Worm (Caenorhabditis elegans) whole organism, L1 larva: Measurements from ENCODE around the gene col-83.

Source experiments
- C04F5.9 ChIP-seq: sonication (generic microtip); optimal IDR thresholded peaks from 2 replicates; lab custom pipeline; 2016; ENCODE audit warnings: missing genetic modification characterization, missing compliant biosample characterization
- C16A3.4 ChIP-seq: fragments of 150-350 bp; optimal IDR thresholded peaks from 2 replicates; lab custom pipeline; 2014; ENCODE audit warnings: missing biosample characterization, missing genetic modification characterization
- Y116A8C.19 ChIP-seq: sonication (generic microtip); optimal IDR thresholded peaks from 2 replicates; lab custom pipeline; 2016; ENCODE audit warnings: missing compliant biosample characterization, missing genetic modification characterization, borderline replicate concordance
- aha-1 ChIP-seq: fragments of 150-350 bp; optimal IDR thresholded peaks from 2 replicates; lab custom pipeline; 2014; ENCODE audit warnings: missing biosample characterization, missing genetic modification characterization
- aly-2 ChIP-seq: fragments of 150-350 bp; optimal IDR thresholded peaks from 2 replicates; lab custom pipeline; 2014; ENCODE audit warnings: missing biosample characterization, missing genetic modification characterization
- ama-1 ChIP-seq: fragments of 150-350 bp; optimal IDR thresholded peaks from 2 replicates; lab custom pipeline; 2014
- ceh-63 ChIP-seq: fragments of 200-800 bp; sonication (Bioruptor generic); optimal IDR thresholded peaks from 2 replicates; lab custom pipeline; 2018; ENCODE audit warnings: mild to moderate bottlenecking, missing genetic modification characterization, missing compliant biosample characterization
- ceh-88 ChIP-seq: fragments of 200-800 bp; sonication (Bioruptor generic); IDR thresholded peaks from 2 replicates; pipeline ENCODE4 v1.3.6; 2022; ENCODE audit warnings: missing genetic modification characterization, missing compliant biosample characterization
- ceh-90 ChIP-seq: sonication (generic microtip); optimal IDR thresholded peaks from 2 replicates; lab custom pipeline; 2016; ENCODE audit warnings: missing genetic modification characterization, missing compliant biosample characterization
- dsc-1 ChIP-seq: sonication (generic microtip); optimal IDR thresholded peaks from 2 replicates; lab custom pipeline; 2016; ENCODE audit warnings: mild to moderate bottlenecking, missing genetic modification characterization, missing compliant biosample characterization
- efl-1 ChIP-seq, 4 experiments: fragments of 150-350 bp; optimal IDR thresholded peaks in 3 of 4; peaks in 1 of 4; 1 replicate in 1 of 4; 2 replicates in 3 of 4; lab custom pipeline; 2014; ENCODE audit warnings: missing biosample characterization in 2 of 4, missing genetic modification characterization in 2 of 4, missing genetic modification reagents in 2 of 4
- egl-13 ChIP-seq: sonication (generic microtip); optimal IDR thresholded peaks from 2 replicates; lab custom pipeline; 2016; ENCODE audit warnings: missing genotype, missing genetic modification reagents, missing genetic modification characterization, missing compliant biosample characterization
- egl-27 ChIP-seq, 2 experiments: fragments of 150-350 bp in 1 of 2; sonication (generic microtip); optimal IDR thresholded peaks; 3 replicates each; lab custom pipeline; 2017 to 2018; ENCODE audit warnings: missing biosample characterization in 2 of 2, missing genetic modification characterization in 2 of 2, missing genetic modification reagents in 2 of 2
- elt-3 ChIP-seq, 6 experiments: fragments of 150-350 bp in 1 of 6; sonication (generic microtip); optimal IDR thresholded peaks; 2 replicates each; lab custom pipeline; 2017 to 2018; ENCODE audit warnings: missing biosample characterization in 6 of 6, missing genetic modification characterization in 6 of 6, inconsistent platforms in 1 of 6
- ets-5 ChIP-seq: fragments of 200-800 bp; sonication (Bioruptor generic); IDR thresholded peaks from 2 replicates; pipeline ENCODE4 v1.3.6; 2022; ENCODE audit warnings: missing genetic modification characterization, missing compliant biosample characterization
- fkh-4 ChIP-seq: sonication (generic microtip); optimal IDR thresholded peaks from 2 replicates; lab custom pipeline; 2016; ENCODE audit warnings: missing compliant biosample characterization, missing genetic modification characterization, borderline replicate concordance
- fkh-8 ChIP-seq: sonication (generic microtip); optimal IDR thresholded peaks from 2 replicates; lab custom pipeline; 2016; ENCODE audit warnings: mild to moderate bottlenecking, missing genetic modification characterization, missing compliant biosample characterization
- fos-1 ChIP-seq: fragments of 150-350 bp; optimal IDR thresholded peaks from 2 replicates; lab custom pipeline; 2014; ENCODE audit warnings: missing biosample characterization, missing genetic modification characterization
- hlh-17 ChIP-seq: fragments of 200-800 bp; sonication (Bioruptor generic); optimal IDR thresholded peaks from 2 replicates; lab custom pipeline; 2018; ENCODE audit warnings: missing genetic modification characterization, mild to moderate bottlenecking, missing compliant biosample characterization, moderate library complexity, borderline replicate concordance
- irx-1 ChIP-seq: sonication (generic microtip); optimal IDR thresholded peaks from 2 replicates; lab custom pipeline; 2016; ENCODE audit warnings: missing genetic modification characterization, missing compliant biosample characterization
- isw-1 ChIP-seq: fragments of 200-800 bp; sonication (Bioruptor generic); IDR thresholded peaks from 2 replicates; pipeline ENCODE4 v1.3.6; 2022; ENCODE audit warnings: missing genetic modification characterization, missing compliant biosample characterization
- jun-1 ChIP-seq: fragments of 150-350 bp; optimal IDR thresholded peaks from 2 replicates; lab custom pipeline; 2014; ENCODE audit warnings: missing biosample characterization, missing genetic modification reagents, missing genetic modification characterization
- lin-15B ChIP-seq: fragments of 150-350 bp; sonication (generic microtip); optimal IDR thresholded peaks from 3 replicates; lab custom pipeline; 2014; ENCODE audit warnings: missing biosample characterization, missing genetic modification characterization
- lin-39 ChIP-seq: fragments of 150-350 bp; optimal IDR thresholded peaks from 2 replicates; lab custom pipeline; 2014; ENCODE audit warnings: missing biosample characterization, missing genetic modification reagents, missing genetic modification characterization
- lir-3 ChIP-seq: sonication (generic microtip); optimal IDR thresholded peaks from 2 replicates; lab custom pipeline; 2016; ENCODE audit warnings: mild to moderate bottlenecking, missing genetic modification characterization, moderate library complexity, missing compliant biosample characterization; ENCODE audit not compliant: poor library complexity
- mab-9 ChIP-seq: fragments of 200-800 bp; sonication (Bioruptor generic); IDR thresholded peaks from 2 replicates; pipeline ENCODE4 v1.3.6; 2022; ENCODE audit warnings: missing genetic modification reagents, missing genetic modification characterization, missing compliant biosample characterization
- mdl-1 ChIP-seq, 2 experiments: fragments of 150-350 bp; optimal IDR thresholded peaks; 2 replicates each; lab custom pipeline; 2014 to 2017; ENCODE audit warnings: missing biosample characterization in 2 of 2, missing genetic modification characterization in 2 of 2, inconsistent platforms in 1 of 2
- nhr-11 ChIP-seq: fragments of 150-350 bp; optimal IDR thresholded peaks from 2 replicates; lab custom pipeline; 2014; ENCODE audit warnings: missing biosample characterization, missing genetic modification characterization
- nhr-12 ChIP-seq: sonication (generic microtip); optimal IDR thresholded peaks from 2 replicates; lab custom pipeline; 2017; ENCODE audit warnings: missing biosample characterization, missing genetic modification characterization
- nhr-20 ChIP-seq: sonication (generic microtip); optimal IDR thresholded peaks from 2 replicates; lab custom pipeline; 2016; ENCODE audit warnings: mild to moderate bottlenecking, missing genetic modification characterization, missing compliant biosample characterization
- nhr-28 ChIP-seq: fragments of 150-350 bp; optimal IDR thresholded peaks from 2 replicates; lab custom pipeline; 2014; ENCODE audit warnings: missing biosample characterization, missing genetic modification characterization
- nhr-47 ChIP-seq: sonication (generic microtip); optimal IDR thresholded peaks from 2 replicates; lab custom pipeline; 2016; ENCODE audit warnings: mild to moderate bottlenecking, missing genetic modification characterization, moderate library complexity, missing compliant biosample characterization
- nhr-77 ChIP-seq: fragments of 150-350 bp; optimal IDR thresholded peaks from 2 replicates; lab custom pipeline; 2014; ENCODE audit warnings: missing biosample characterization, missing genetic modification characterization
- nhr-85 ChIP-seq: sonication (generic microtip); peaks from one replicate; lab custom pipeline; 2016; ENCODE audit warnings: missing genetic modification characterization, inconsistent platforms, missing compliant biosample characterization
- nhr-90 ChIP-seq: sonication (generic microtip); optimal IDR thresholded peaks from 2 replicates; lab custom pipeline; 2016; ENCODE audit warnings: mild to moderate bottlenecking, missing genetic modification characterization, missing compliant biosample characterization; ENCODE audit not compliant: poor library complexity
- pax-3 ChIP-seq: fragments of 200-800 bp; sonication (Bioruptor generic); optimal IDR thresholded peaks from 2 replicates; lab custom pipeline; 2018; ENCODE audit warnings: mild to moderate bottlenecking, missing genetic modification characterization, moderate library complexity, missing compliant biosample characterization
- skn-1 ChIP-seq: fragments of 150-350 bp; optimal IDR thresholded peaks from 2 replicates; lab custom pipeline; 2014; ENCODE audit warnings: missing biosample characterization, missing genetic modification characterization
- snu-23 ChIP-seq: sonication (generic microtip); optimal IDR thresholded peaks from 2 replicates; lab custom pipeline; 2016; ENCODE audit warnings: missing genetic modification characterization, missing compliant biosample characterization
- sox-4 ChIP-seq: sonication (generic microtip); optimal IDR thresholded peaks from 2 replicates; lab custom pipeline; 2016; ENCODE audit warnings: missing genetic modification characterization, missing compliant biosample characterization
- sptf-1 ChIP-seq: fragments of 150-350 bp; optimal IDR thresholded peaks from 2 replicates; lab custom pipeline; 2014; ENCODE audit warnings: missing biosample characterization, missing genetic modification characterization
- sup-37 ChIP-seq: fragments of 200-800 bp; sonication (Bioruptor generic); optimal IDR thresholded peaks from 2 replicates; lab custom pipeline; 2018; ENCODE audit warnings: mild to moderate bottlenecking, missing genetic modification characterization, missing compliant biosample characterization
- swsn-7 ChIP-seq: sonication (generic microtip); optimal IDR thresholded peaks from 2 replicates; lab custom pipeline; 2016; ENCODE audit warnings: missing genetic modification characterization, missing compliant biosample characterization
- tbx-2 ChIP-seq: sonication (generic microtip); optimal IDR thresholded peaks from 2 replicates; lab custom pipeline; 2016; ENCODE audit warnings: missing genetic modification characterization, missing compliant biosample characterization
- tlp-1 ChIP-seq: fragments of 150-350 bp; optimal IDR thresholded peaks from 2 replicates; lab custom pipeline; 2014; ENCODE audit warnings: missing biosample characterization, missing genetic modification characterization
- unc-130 ChIP-seq: fragments of 150-350 bp; optimal IDR thresholded peaks from 2 replicates; lab custom pipeline; 2017; ENCODE audit warnings: missing biosample characterization, missing genetic modification characterization, inconsistent platforms
- unc-30 ChIP-seq: sonication (generic microtip); optimal IDR thresholded peaks from 2 replicates; lab custom pipeline; 2017; ENCODE audit warnings: missing biosample characterization, missing genetic modification characterization
- unc-62 ChIP-seq: fragments of 150-350 bp; optimal IDR thresholded peaks from 2 replicates; lab custom pipeline; 2014; ENCODE audit warnings: missing biosample characterization, missing genetic modification reagents, missing genetic modification characterization
- unc-86 ChIP-seq: sonication (generic microtip); optimal IDR thresholded peaks from 2 replicates; lab custom pipeline; 2016; ENCODE audit warnings: missing genetic modification characterization, missing compliant biosample characterization
- unc-98 ChIP-seq: fragments of 200-800 bp; sonication (Bioruptor generic); IDR thresholded peaks from 2 replicates; pipeline ENCODE4 v1.3.6; 2022; ENCODE audit warnings: missing genetic modification characterization, missing compliant biosample characterization
- zag-1 ChIP-seq: fragments of 150-350 bp; optimal IDR thresholded peaks from 2 replicates; lab custom pipeline; 2014; ENCODE audit warnings: missing biosample characterization, missing genetic modification characterization
- zip-4 ChIP-seq: fragments of 200-800 bp; sonication (Bioruptor generic); optimal IDR thresholded peaks from 2 replicates; lab custom pipeline; 2018; ENCODE audit warnings: mild to moderate bottlenecking, missing genetic modification characterization, moderate library complexity, missing compliant biosample characterization
- ztf-11 ChIP-seq, 2 experiments: sonication (generic microtip); optimal IDR thresholded peaks; 2 replicates each; lab custom pipeline; 2016 to 2017; ENCODE audit warnings: missing genetic modification characterization in 2 of 2, missing biosample characterization in 1 of 2, missing compliant biosample characterization in 1 of 2
- ztf-4 ChIP-seq: fragments of 150-350 bp; optimal IDR thresholded peaks from 2 replicates; lab custom pipeline; 2014; ENCODE audit warnings: missing biosample characterization, missing genetic modification characterization

col-83 gene

ce11 chrII:11042878-11043331, 2.9 kb downstream of the col-83 start (continued):
- TF ChIP-seq tlp-1 (no peak), fkh-8 (tag; lab: Kevin White, UChicago) (peak; percentile 86), fos-1 (tag; lab: Kevin White, UChicago) (no peak), ztf-4 (no peak), C16A3.4 (peak; percentile 51), sox-4 (tag; lab: Kevin White, UChicago) (no peak), nhr-12 (tag; lab: Kevin White, UChicago) (no peak), ceh-90 (tag; lab: Kevin White, UChicago) (no peak), unc-62 (no peak), aha-1 (tag; lab: Kevin White, UChicago) (no peak), Y116A8C.19 (no peak), ceh-88 (GFP tag; lab: Robert Waterston, UW) (no peak), mab-9 (GFP tag; lab: Robert Waterston, UW) (0 out of 2 replicates have a peak, but pooled peaks have one; percentile 50), egl-13 (tag; lab: Kevin White, UChicago) (peak; percentile 54), lin-39 (tag; lab: Kevin White, UChicago) (no peak), efl-1 (optimal IDR thresholded peaks at IDR 0.05; lab: Kevin White, UChicago) (peak; percentile 57 to 60), efl-1 (GFP tag; optimal IDR thresholded peaks at IDR 0.05 in 1 of 2; lab: Kevin White, UChicago) (peak; percentile 35 to 94), zag-1 (tag; lab: Kevin White, UChicago) (no peak), ceh-63 (GFP tag; lab: Kevin White, UChicago) (no peak), C04F5.9 (no peak), tbx-2 (peak; percentile 58), zip-4 (GFP tag; lab: Kevin White, UChicago) (peak; percentile 4), sptf-1 (tag; lab: Kevin White, UChicago) (no peak), nhr-20 (tag; lab: Kevin White, UChicago) (peak; percentile 68), unc-130 (peak; percentile 45), swsn-7 (peak; percentile 67), hlh-17 (GFP tag; lab: Kevin White, UChicago) (no peak), egl-27 (tag; optimal IDR thresholded peaks at IDR 0.05; lab: Kevin White, UChicago) (peak; percentile 0 to 30), mdl-1 (tag; optimal IDR thresholded peaks at IDR 0.05; lab: Kevin White, UChicago) (peak in 1 of 2 experiments; percentile 28), lir-3 (tag; lab: Kevin White, UChicago) (peak; percentile 43), nhr-11 (no peak), nhr-28 (tag; lab: Kevin White, UChicago) (no peak), nhr-85 (tag; lab: Kevin White, UChicago) (peak; percentile 52), jun-1 (tag; lab: Kevin White, UChicago) (peak; percentile 76), nhr-47 (tag; lab: Kevin White, UChicago) (peak; percentile 68), nhr-90 (peak; percentile 22), dsc-1 (tag; lab: Kevin White, UChicago) (peak; percentile 56), pax-3 (tag; lab: Kevin White, UChicago) (peak; percentile 1), skn-1 (tag; lab: Kevin White, UChicago) (peak; percentile 46), lin-15B (tag; lab: Kevin White, UChicago) (no peak), unc-86 (peak; percentile 75), aly-2 (tag; lab: Kevin White, UChicago) (no peak), snu-23 (GFP tag; lab: Kevin White, UChicago) (peak; percentile 83), nhr-77 (tag; lab: Kevin White, UChicago) (peak; percentile 52), unc-30 (tag; lab: Kevin White, UChicago) (no peak), ztf-11 (tag; optimal IDR thresholded peaks at IDR 0.05; lab: Kevin White, UChicago) (peak in 1 of 2 experiments; percentile 5), irx-1 (tag; lab: Kevin White, UChicago) (peak; percentile 25), ama-1 (no peak), ets-5 (no peak), fkh-4 (tag; lab: Kevin White, UChicago) (no peak), sup-37 (no peak), unc-98 (GFP tag; lab: Robert Waterston, UW) (no peak), elt-3 (tag; optimal IDR thresholded peaks at IDR 0.05; lab: Kevin White, UChicago) (no peak), isw-1 (GFP tag; lab: Robert Waterston, UW) (peak; percentile 30; the same call in 1 of the 2 replicates)
